Fruit fly (Drosophila melanogaster) whole organism, wandering third instar larva: Measurements from ENCODE around the gene Apt1.

Experiments used
- CG32264 ChIP-seq: fragments of 200-800 bp; sonication (Bioruptor generic); optimal IDR thresholded peaks from 2 replicates; lab custom pipeline; 2016; ENCODE audit warnings: missing biosample characterization, missing genetic modification characterization
- Dif ChIP-seq: fragments of 200-275, 200-300 bp; sonication (Bioruptor generic); optimal IDR thresholded peaks from 2 replicates; lab custom pipeline; 2018; ENCODE audit warnings: missing biosample characterization, missing genetic modification characterization; ENCODE audit not compliant: partially characterized antibody
- N ChIP-seq: fragments of >200 bp; optimal IDR thresholded peaks from 2 replicates; lab custom pipeline; 2018; ENCODE audit warnings: missing biosample characterization, missing external identifiers, missing genetic modification characterization
- br ChIP-seq: fragments of 200-800 bp; sonication (Bioruptor generic); optimal IDR thresholded peaks from 2 replicates; lab custom pipeline; 2016; ENCODE audit warnings: missing biosample characterization, missing genetic modification characterization
- h ChIP-seq: fragments of 200-800 bp; sonication (Bioruptor generic); optimal IDR thresholded peaks from 3 replicates; lab custom pipeline; 2016; ENCODE audit warnings: missing biosample characterization, mild to moderate bottlenecking, missing genetic modification characterization
- lola ChIP-seq: fragments of >200 bp; optimal IDR thresholded peaks from 2 replicates; lab custom pipeline; 2017; ENCODE audit warnings: missing biosample characterization, missing genetic modification characterization
- pan ChIP-seq: fragments of >200 bp; optimal IDR thresholded peaks from 2 replicates; lab custom pipeline; 2017

- TF ChIP-seq pan (lab: Kevin White, UChicago) (no peak), lola (no peak), CG32264 (GFP tag; lab: Kevin White, UChicago) (no peak), h (GFP tag; lab: Kevin White, UChicago) (no peak), N (GFP tag; lab: Kevin White, UChicago) (no peak), br (no peak), Dif (GFP tag; lab: Kevin White, UChicago) (no peak)
These were observed 28.6 kb upstream of the Apt1 start for dm6 chr3L:11599255-11599654.
